Worm (Caenorhabditis elegans): ENCODE measurements around the gene str-18.
"Not testable (repeated sequence)": the region's sequence is repeated elsewhere in the genome, so short reads cannot be mapped to it uniquely, and the experiment has no call there.

ce11 chrV:15744366-15744765, 2.6 kb upstream of the str-18 start, which contains the start of gene str-19:
- not testable (repeated sequence) for TF ChIP-seq nhr-12 (tag; optimal IDR thresholded peaks at IDR 0.05); ceh-39 (tag; optimal IDR thresholded peaks at IDR 0.05); nhr-76 (tag; optimal IDR thresholded peaks at IDR 0.05); mab-5 (tag; optimal IDR thresholded peaks at IDR 0.05); snpc-4 (tag; optimal IDR thresholded peaks at IDR 0.05); nhr-237 (tag; optimal IDR thresholded peaks at IDR 0.05); lsy-2 (tag; optimal IDR thresholded peaks at IDR 0.05); ztf-11 (tag; optimal IDR thresholded peaks at IDR 0.05); flh-1 (GFP tag; optimal IDR thresholded peaks at IDR 0.05); nhr-28 (tag; optimal IDR thresholded peaks at IDR 0.05); hlh-1 (tag; optimal IDR thresholded peaks at IDR 0.05); lin-32 (GFP tag; optimal IDR thresholded peaks at IDR 0.05)
